Fruit fly (Drosophila melanogaster) whole organism, embryonic: ENCODE measurements around the gene Rassf.

Experiments
- Adf1 ChIP-seq: fragments of 200-800 bp; sonication (Bioruptor generic); IDR thresholded peaks from 2 replicates; pipeline ENCODE4 v1.3.6; 2022; ENCODE audit warnings: missing biosample characterization, missing genetic modification characterization
- Atf3 ChIP-seq: fragments of 200-800 bp; sonication (Bioruptor generic); optimal IDR thresholded peaks from 3 replicates; lab custom pipeline; 2016; ENCODE audit warnings: missing biosample characterization, missing genetic modification characterization
- CG11247 ChIP-seq: fragments of 200-800 bp; sonication (Bioruptor generic); IDR thresholded peaks from 2 replicates; pipeline ENCODE4 v1.3.6; 2022; ENCODE audit warnings: missing biosample characterization, missing genetic modification characterization
- CG11696 ChIP-seq: fragments of 200-800 bp; sonication (Bioruptor generic); IDR thresholded peaks from 2 replicates; pipeline ENCODE4 v1.3.6; 2022; ENCODE audit warnings: missing biosample characterization, missing genetic modification characterization
- CG12155 ChIP-seq: fragments of 200-800 bp; sonication (Bioruptor generic); optimal IDR thresholded peaks from 3 replicates; lab custom pipeline; 2016; ENCODE audit warnings: missing biosample characterization, missing genetic modification characterization
- CG13894 ChIP-seq: fragments of 200-800 bp; sonication (Bioruptor generic); optimal IDR thresholded peaks from 3 replicates; lab custom pipeline; 2018; ENCODE audit warnings: missing biosample characterization, mild to moderate bottlenecking, missing genetic modification characterization, moderate library complexity
- CG14710 ChIP-seq: fragments of 200-800 bp; sonication (Bioruptor generic); optimal IDR thresholded peaks from 3 replicates; lab custom pipeline; 2019; ENCODE audit warnings: missing biosample characterization, mild to moderate bottlenecking, missing genetic modification characterization, moderate library complexity
- CG15011 ChIP-seq: fragments of 200-800 bp; sonication (Bioruptor generic); optimal IDR thresholded peaks from 3 replicates; lab custom pipeline; 2018; ENCODE audit warnings: missing biosample characterization, mild to moderate bottlenecking, missing genetic modification characterization
- CG15601 ChIP-seq: fragments of 200-800 bp; sonication (Bioruptor generic); optimal IDR thresholded peaks from 3 replicates; lab custom pipeline; 2019; ENCODE audit warnings: missing biosample characterization, mild to moderate bottlenecking, missing genetic modification characterization, moderate library complexity
- CG16863 ChIP-seq: fragments of 200-800 bp; sonication (Bioruptor generic); optimal IDR thresholded peaks from 3 replicates; lab custom pipeline; 2016; ENCODE audit warnings: missing biosample characterization, missing genetic modification characterization
- CG17186 ChIP-seq: fragments of 200-800 bp; sonication (Bioruptor generic); optimal IDR thresholded peaks from 3 replicates; lab custom pipeline; 2017; ENCODE audit warnings: missing biosample characterization, missing genetic modification reagents, missing genetic modification characterization
- CG18764 ChIP-seq: fragments of 200-800 bp; sonication (Bioruptor generic); optimal IDR thresholded peaks from 3 replicates; lab custom pipeline; 2016; ENCODE audit warnings: missing biosample characterization, missing genetic modification characterization
- CG33213 ChIP-seq: fragments of 200-800 bp; sonication (Bioruptor generic); optimal IDR thresholded peaks from 3 replicates; lab custom pipeline; 2016; ENCODE audit warnings: missing biosample characterization, missing genetic modification characterization
- CG3407 ChIP-seq: fragments of 200-800 bp; sonication (Bioruptor generic); optimal IDR thresholded peaks from 2 replicates; lab custom pipeline; 2018; ENCODE audit warnings: missing biosample characterization, mild to moderate bottlenecking, missing genetic modification characterization
- CG5245 ChIP-seq: fragments of 200-800 bp; sonication (Bioruptor generic); optimal IDR thresholded peaks from 3 replicates; lab custom pipeline; 2016; ENCODE audit warnings: missing biosample characterization, missing genetic modification characterization
- CG6175 ChIP-seq: fragments of 200-800 bp; sonication (Bioruptor generic); IDR thresholded peaks from 3 replicates; pipeline ENCODE4 v1.3.6; 2022; ENCODE audit warnings: missing biosample characterization, missing genetic modification characterization
- CG6272 ChIP-seq: fragments of 200-800 bp; sonication (Bioruptor generic); IDR thresholded peaks from 2 replicates; pipeline ENCODE4 v1.3.6; 2022; ENCODE audit warnings: missing biosample characterization, missing genetic modification characterization
- CG7357 ChIP-seq: fragments of 200-800 bp; sonication (Bioruptor generic); IDR thresholded peaks from 3 replicates; pipeline ENCODE4 v1.3.6; 2022; ENCODE audit warnings: missing biosample characterization, missing genetic modification characterization
- CG7372 ChIP-seq: fragments of 200-800 bp; sonication (Bioruptor generic); IDR thresholded peaks from 2 replicates; pipeline ENCODE4 v1.3.6; 2022; ENCODE audit warnings: missing biosample characterization, missing genetic modification characterization
- CG9797 ChIP-seq: fragments of 200-800 bp; sonication (Bioruptor generic); optimal IDR thresholded peaks from 3 replicates; lab custom pipeline; 2018; ENCODE audit warnings: missing biosample characterization, mild to moderate bottlenecking, missing genetic modification characterization
- D19B ChIP-seq: fragments of 200-800 bp; sonication (Bioruptor generic); optimal IDR thresholded peaks from 2 replicates; lab custom pipeline; 2017; ENCODE audit warnings: missing biosample characterization, mild to moderate bottlenecking, missing genetic modification characterization
- Dbx ChIP-seq: fragments of 200-800 bp; sonication (Bioruptor generic); IDR thresholded peaks from 3 replicates; pipeline ENCODE4 v1.3.6; 2022; ENCODE audit warnings: missing biosample characterization, missing genetic modification characterization
- HLH3B ChIP-seq: fragments of 200-800 bp; sonication (Bioruptor generic); IDR thresholded peaks from 2 replicates; pipeline ENCODE4 v1.3.6; 2022; ENCODE audit warnings: missing biosample characterization, missing genetic modification characterization
- Hsf ChIP-seq: fragments of 200-800 bp; sonication (Bioruptor generic); optimal IDR thresholded peaks from 3 replicates; lab custom pipeline; 2016; ENCODE audit warnings: missing biosample characterization, missing genetic modification characterization
- MESR4 ChIP-seq: fragments of 200-800 bp; sonication (Bioruptor generic); optimal IDR thresholded peaks from 2 replicates; lab custom pipeline; 2018; ENCODE audit warnings: missing biosample characterization, mild to moderate bottlenecking, missing genetic modification characterization, moderate library complexity
- Med ChIP-seq: fragments of 200-800 bp; sonication (Bioruptor generic); peaks from one replicate; lab custom pipeline; 2016; ENCODE audit warnings: missing biosample characterization, missing genetic modification characterization, mild to moderate bottlenecking, inconsistent platforms, moderate library complexity
- NC2β ChIP-seq: fragments of 200-800 bp; sonication (Bioruptor generic); optimal IDR thresholded peaks from 2 replicates; lab custom pipeline; 2016; ENCODE audit warnings: missing biosample characterization, missing genetic modification characterization
- NFAT ChIP-seq: fragments of 200-800 bp; sonication (Bioruptor generic); IDR thresholded peaks from 2 replicates; pipeline ENCODE4 v1.3.6; 2022; ENCODE audit warnings: missing biosample characterization, missing genetic modification characterization
- Nf-YA ChIP-seq: fragments of 200-800 bp; sonication (Bioruptor generic); IDR thresholded peaks from 2 replicates; pipeline ENCODE4 v1.3.6; 2022; ENCODE audit warnings: missing biosample characterization, missing genetic modification characterization
- Nf-YC ChIP-seq: fragments of 200-800 bp; optimal IDR thresholded peaks from 3 replicates; lab custom pipeline; 2019; ENCODE audit warnings: missing biosample characterization, mild to moderate bottlenecking, missing genetic modification characterization, moderate library complexity
- Opbp ChIP-seq: fragments of 200-800 bp; sonication (Bioruptor generic); IDR thresholded peaks from 3 replicates; pipeline ENCODE4 v1.3.6; 2022; ENCODE audit warnings: missing biosample characterization, missing genetic modification characterization; ENCODE audit not compliant: partially characterized antibody
- Optix ChIP-seq: fragments of 200-800 bp; sonication (Bioruptor generic); IDR thresholded peaks from 3 replicates; pipeline ENCODE4 v1.3.6; 2022; ENCODE audit warnings: missing biosample characterization, missing genetic modification characterization
- Sox100B ChIP-seq: fragments of 200-800 bp; sonication (Bioruptor generic); optimal IDR thresholded peaks from 3 replicates; lab custom pipeline; 2018; ENCODE audit warnings: missing biosample characterization, mild to moderate bottlenecking, missing genetic modification characterization
- Sry-δ ChIP-seq: fragments of 200-800 bp; sonication (Bioruptor generic); optimal IDR thresholded peaks from 2 replicates; lab custom pipeline; 2016; ENCODE audit warnings: missing biosample characterization, missing genetic modification characterization
- Xrp1 ChIP-seq: fragments of 200-800 bp; sonication (Bioruptor generic); IDR thresholded peaks from 2 replicates; pipeline ENCODE4 v1.3.6; 2022; ENCODE audit warnings: missing biosample characterization, missing genetic modification characterization
- amos ChIP-seq: fragments of 200-800 bp; sonication (Bioruptor generic); IDR thresholded peaks from 2 replicates; pipeline ENCODE4 v1.3.6; 2022; ENCODE audit warnings: missing biosample characterization, missing genetic modification characterization; ENCODE audit not compliant: partially characterized antibody
- ash1 ChIP-seq: fragments of 200-800 bp; sonication (Bioruptor generic); optimal IDR thresholded peaks from 2 replicates; lab custom pipeline; 2018; ENCODE audit warnings: missing biosample characterization, mild to moderate bottlenecking, missing genetic modification characterization
- bbx ChIP-seq: fragments of 200-800 bp; sonication (Bioruptor generic); IDR thresholded peaks from 2 replicates; pipeline ENCODE4 v1.3.6; 2022; ENCODE audit warnings: missing biosample characterization, missing genetic modification characterization; ENCODE audit not compliant: partially characterized antibody
- ci ChIP-seq: fragments of 200-800 bp; sonication (Bioruptor generic); IDR thresholded peaks from 3 replicates; pipeline ENCODE4 v1.3.6; 2022; ENCODE audit warnings: missing biosample characterization, missing genetic modification characterization
- dm ChIP-seq: fragments of 200-800 bp; sonication (Bioruptor generic); optimal IDR thresholded peaks from 3 replicates; lab custom pipeline; 2016; ENCODE audit warnings: missing biosample characterization, missing genetic modification characterization
- gem ChIP-seq: fragments of 200-800 bp; sonication (Bioruptor generic); optimal IDR thresholded peaks from 2 replicates; lab custom pipeline; 2019; ENCODE audit warnings: missing biosample characterization, mild to moderate bottlenecking, missing genetic modification characterization, moderate library complexity
- hbn ChIP-seq: fragments of 200-800 bp; sonication (Bioruptor generic); IDR thresholded peaks from 2 replicates; pipeline ENCODE4 v1.3.6; 2022; ENCODE audit warnings: missing biosample characterization, missing genetic modification characterization; ENCODE audit not compliant: partially characterized antibody
- luna ChIP-seq: fragments of 200-800 bp; sonication (Bioruptor generic); optimal IDR thresholded peaks from 2 replicates; lab custom pipeline; 2016; ENCODE audit warnings: missing biosample characterization, missing genetic modification characterization
- nom ChIP-seq: fragments of 200-800 bp; sonication (Bioruptor generic); optimal IDR thresholded peaks from 2 replicates; lab custom pipeline; 2017; ENCODE audit warnings: missing biosample characterization, missing genetic modification characterization, mild to moderate bottlenecking, moderate library complexity, missing genetic modification reagents
- pho ChIP-seq: fragments of 200-800 bp; sonication (Bioruptor generic); optimal IDR thresholded peaks from 2 replicates; lab custom pipeline; 2016; ENCODE audit warnings: missing biosample characterization, missing genetic modification characterization
- pita ChIP-seq: fragments of 200-800 bp; sonication (Bioruptor generic); optimal IDR thresholded peaks from 2 replicates; lab custom pipeline; 2017; ENCODE audit warnings: missing biosample characterization, mild to moderate bottlenecking, missing genetic modification characterization
- psq ChIP-seq: fragments of 200-800 bp; sonication (Bioruptor generic); optimal IDR thresholded peaks from 2 replicates; lab custom pipeline; 2017; ENCODE audit warnings: missing biosample characterization, missing genetic modification characterization
- shn ChIP-seq: fragments of 200-800 bp; sonication (Bioruptor generic); optimal IDR thresholded peaks from 3 replicates; lab custom pipeline; 2016; ENCODE audit warnings: missing biosample characterization, missing genetic modification characterization
- sima ChIP-seq: fragments of 200-800 bp; sonication (Bioruptor generic); optimal IDR thresholded peaks from 2 replicates; lab custom pipeline; 2016; ENCODE audit warnings: missing biosample characterization, missing genetic modification characterization
- slbo ChIP-seq: fragments of 200-800 bp; sonication (Bioruptor generic); IDR thresholded peaks from 2 replicates; pipeline ENCODE4 v1.3.6; 2022; ENCODE audit warnings: missing biosample characterization, missing genetic modification characterization
- unc-4 ChIP-seq: fragments of 200-800 bp; sonication (Bioruptor generic); IDR thresholded peaks from 2 replicates; pipeline ENCODE4 v1.3.6; 2022; ENCODE audit warnings: missing biosample characterization, missing genetic modification characterization; ENCODE audit not compliant: partially characterized antibody

Gene Rassf

dm6 chr3R:23157664-23158151 lies 40.0 kb upstream of the Rassf start, which contains the start of gene unk (continued):
- TF ChIP-seq Hsf (GFP tag; lab: Kevin White, UChicago) (peak; percentile 0), luna (GFP tag; lab: Kevin White, UChicago) (peak; percentile 50), Sry-δ (GFP tag; lab: Kevin White, UChicago) (peak; percentile 98), CG7357 (GFP tag; lab: Robert Waterston, UW) (no peak), unc-4 (peak; percentile 98), amos (GFP tag; lab: Robert Waterston, UW) (peak; percentile 99), ci (peak; percentile 42; the same call in 1 of the 3 replicates), pita (peak; percentile 82), NFAT (peak; percentile 68), HLH3B (no peak), shn (GFP tag; lab: Kevin White, UChicago) (peak; percentile 36), CG7372 (GFP tag; lab: Robert Waterston, UW) (no peak), Xrp1 (GFP tag; lab: Robert Waterston, UW) (0 out of 2 replicates have a peak, but pooled peaks have one; percentile 16), Sox100B (GFP tag; lab: Kevin White, UChicago) (no peak), CG16863 (GFP tag; lab: Kevin White, UChicago) (no peak), Nf-YA (GFP tag; lab: Robert Waterston, UW) (no peak), CG13894 (tag; lab: Kevin White, UChicago) (peak; percentile 2), CG15601 (tag; lab: Kevin White, UChicago) (peak; percentile 25), CG17186 (GFP tag; lab: Kevin White, UChicago) (peak; percentile 41), Opbp (GFP tag; lab: Robert Waterston, UW) (peak; percentile 99), Optix (GFP tag; lab: Robert Waterston, UW) (no peak), Dbx (peak; percentile 52), Adf1 (0 out of 2 replicates have a peak, but pooled peaks have one; percentile 6), D19B (no peak), ash1 (no peak), sima (GFP tag; lab: Kevin White, UChicago) (no peak), CG3407 (GFP tag; lab: Kevin White, UChicago) (no peak), slbo (GFP tag; lab: Robert Waterston, UW) (peak; percentile 72), CG15011 (GFP tag; lab: Kevin White, UChicago) (no peak), bbx (GFP tag; lab: Robert Waterston, UW) (peak; percentile 98), NC2β (GFP tag; lab: Kevin White, UChicago) (peak; percentile 62), CG12155 (GFP tag; lab: Kevin White, UChicago) (peak; percentile 33), CG6272 (GFP tag; lab: Robert Waterston, UW) (peak; percentile 34; the same call in 1 of the 2 replicates), nom (GFP tag; lab: Kevin White, UChicago) (no peak), CG33213 (GFP tag; lab: Kevin White, UChicago) (peak; percentile 44), psq (GFP tag; lab: Kevin White, UChicago) (no peak), MESR4 (peak; percentile 73), gem (tag; lab: Kevin White, UChicago) (no peak), hbn (GFP tag; lab: Robert Waterston, UW) (peak; percentile 96), Med (GFP tag; lab: Kevin White, UChicago) (peak; percentile 86), CG11247 (GFP tag; lab: Robert Waterston, UW) (no peak), CG11696 (GFP tag; lab: Robert Waterston, UW) (no peak), CG5245 (GFP tag; lab: Kevin White, UChicago) (no peak), CG18764 (GFP tag; lab: Kevin White, UChicago) (no peak), pho (GFP tag; lab: Kevin White, UChicago) (peak; percentile 39), Nf-YC (tag; lab: Kevin White, UChicago) (peak; percentile 34), CG6175 (no peak), CG14710 (tag; lab: Kevin White, UChicago) (peak; percentile 34), dm (peak; percentile 57), Atf3 (no peak), CG9797 (peak; percentile 51)
